Fruit fly (Drosophila melanogaster): ENCODE results near the gene CG7512.

Gene CG7512

dm6 chr3L:11487327-11487973 lies 26.1 kb upstream of the CG7512 start, which contains the start of gene chrb:
Gene chrb, plus strand, starts transcription at chr3L:11487550.
- TF ChIP-seq esn (GFP tag; optimal IDR thresholded peaks at IDR 0.05) (peak; percentile 53), Eip93F (GFP tag; optimal IDR thresholded peaks at IDR 0.05) (no peak), achi (GFP tag; optimal IDR thresholded peaks at IDR 0.05) (peak; percentile 26), salr (GFP tag; optimal IDR thresholded peaks at IDR 0.05) (no peak), CG8319 (GFP tag; optimal IDR thresholded peaks at IDR 0.05) (no peak), CG6792 (GFP tag; optimal IDR thresholded peaks at IDR 0.05) (peak; percentile 23), CG11762 (GFP tag; optimal IDR thresholded peaks at IDR 0.05; ENCODE audit: insufficient read depth) (no peak), CG7368 (GFP tag; optimal IDR thresholded peaks at IDR 0.05) (peak; percentile 15), vri (GFP tag; optimal IDR thresholded peaks at IDR 0.05) (peak; percentile 68), dac (GFP tag; optimal IDR thresholded peaks at IDR 0.05) (no peak), topi (GFP tag; optimal IDR thresholded peaks at IDR 0.05) (peak; percentile 28), CG8632 (GFP tag; optimal IDR thresholded peaks at IDR 0.05) (peak; percentile 52), fd59A (GFP tag; optimal IDR thresholded peaks at IDR 0.05) (no peak), Hr4 (GFP tag; optimal IDR thresholded peaks at IDR 0.05) (peak; percentile 8), Lpt (GFP tag; optimal IDR thresholded peaks at IDR 0.05) (peak; percentile 58), CG6276 (GFP tag; optimal IDR thresholded peaks at IDR 0.05) (peak; percentile 41), Eip75B (GFP tag; optimal IDR thresholded peaks at IDR 0.05) (peak; percentile 58), dsx (GFP tag; optimal IDR thresholded peaks at IDR 0.05; ENCODE audit: poor library complexity, severe bottlenecking) (peak; percentile 71), CG31627 (GFP tag; optimal IDR thresholded peaks at IDR 0.05) (no peak), CG15336 (GFP tag; IDR thresholded peaks at IDR 0.05) (peak; percentile 73), Gug (GFP tag; IDR thresholded peaks at IDR 0.05) (no peak), CG34406 (GFP tag; optimal IDR thresholded peaks at IDR 0.05) (peak; percentile 30), net (GFP tag; optimal IDR thresholded peaks at IDR 0.05) (peak; percentile 73), CG4318 (GFP tag; optimal IDR thresholded peaks at IDR 0.05) (no peak), CG11294 (GFP tag; IDR thresholded peaks at IDR 0.05) (no peak), CG6854 (GFP tag; optimal IDR thresholded peaks at IDR 0.05) (peak; percentile 85), Hr38 (GFP tag; optimal IDR thresholded peaks at IDR 0.05) (no peak), Met (GFP tag; optimal IDR thresholded peaks at IDR 0.05) (peak; percentile 14), CG9139 (GFP tag; optimal IDR thresholded peaks at IDR 0.05) (peak; percentile 65), Hr39 (GFP tag; optimal IDR thresholded peaks at IDR 0.05) (no peak), lz (GFP tag; optimal IDR thresholded peaks at IDR 0.05) (no peak), Ets21C (GFP tag; optimal IDR thresholded peaks at IDR 0.05) (no peak), Sox14 (GFP tag; optimal IDR thresholded peaks at IDR 0.05) (no peak), CG6163 (GFP tag; IDR thresholded peaks at IDR 0.05) (peak; percentile 68; the same call in 2 of the 3 replicates), Blimp-1 (GFP tag; optimal IDR thresholded peaks at IDR 0.05) (peak; percentile 0), Sox15 (GFP tag; optimal IDR thresholded peaks at IDR 0.05) (no peak), CG10631 (GFP tag; optimal IDR thresholded peaks at IDR 0.05) (no peak), CG3032 (tag; optimal IDR thresholded peaks at IDR 0.05) (peak; percentile 30), pdm3 (GFP tag; optimal IDR thresholded peaks at IDR 0.05) (no peak), svp (GFP tag) (no peak), cyc (GFP tag; optimal IDR thresholded peaks at IDR 0.05) (no peak), Sox102F (GFP tag; optimal IDR thresholded peaks at IDR 0.05) (peak; percentile 55), CG10669 (GFP tag; optimal IDR thresholded peaks at IDR 0.05) (peak; percentile 3), spab (GFP tag; optimal IDR thresholded peaks at IDR 0.05) (peak; percentile 43), CG1621 (tag; optimal IDR thresholded peaks at IDR 0.05) (peak; percentile 50), CG6808 (GFP tag; optimal IDR thresholded peaks at IDR 0.05) (peak; percentile 56), Ets96B (tag; optimal IDR thresholded peaks at IDR 0.05) (peak; percentile 18), fkh (GFP tag; optimal IDR thresholded peaks at IDR 0.05) (peak; percentile 49), CG11902 (GFP tag; optimal IDR thresholded peaks at IDR 0.05) (no peak), Smox (GFP tag; optimal IDR thresholded peaks at IDR 0.05) (no peak), Eip78C (GFP tag) (peak; percentile 74), OdsH (GFP tag; optimal IDR thresholded peaks at IDR 0.05) (no peak)

Data from whole organism, prepupa.